Fruit fly (Drosophila melanogaster): ENCODE measurements around the gene Alms1a.

- TF ChIP-seq Dll (optimal IDR thresholded peaks at IDR 0.05): no peak
- TF ChIP-seq CG8478 (optimal IDR thresholded peaks at IDR 0.05): no peak
- TF ChIP-seq psq (optimal IDR thresholded peaks at IDR 0.05): no peak
- no peak for TF ChIP-seq usp (GFP tag; optimal IDR thresholded peaks at IDR 0.05)
- TF ChIP-seq pan (optimal IDR thresholded peaks at IDR 0.05): no peak
- no peak for TF ChIP-seq EcR (GFP tag; optimal IDR thresholded peaks at IDR 0.05)
Measured at dm6 chrX:4609737-4610136, 26.1 kb downstream of the Alms1a start.
